Fruit fly (Drosophila melanogaster): Measurements from ENCODE around the gene per.

The per gene

DNA sequence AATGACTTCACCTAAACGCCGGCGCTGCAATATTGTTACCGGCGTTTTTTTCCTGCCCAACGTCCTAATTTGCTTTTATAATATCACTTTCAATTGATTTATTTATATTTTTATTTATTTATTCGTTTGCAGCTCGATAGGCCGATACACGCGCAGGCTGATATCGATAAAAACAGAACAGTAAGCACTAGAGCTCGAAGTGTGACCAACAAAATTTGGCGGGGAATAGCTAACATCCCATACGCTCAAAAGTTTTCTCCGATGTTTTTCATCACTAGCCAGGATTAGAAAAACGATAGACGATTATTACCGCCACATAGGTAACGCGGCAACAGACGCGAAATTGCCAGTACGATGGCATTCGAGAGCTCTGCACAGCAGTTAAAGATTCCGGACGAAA, 28.4 kb downstream of the per start, which contains the start of the genes CG2685 and CG2694 (continued):
- no peak for TF ChIP-seq Adf1 (GFP tag; IDR thresholded peaks at IDR 0.05)
- TF ChIP-seq unpg (GFP tag; optimal IDR thresholded peaks at IDR 0.05): no peak
- no peak for TF ChIP-seq sens (GFP tag)
- no peak for TF ChIP-seq HHEX (GFP tag; optimal IDR thresholded peaks at IDR 0.05)
- TF ChIP-seq sim (GFP tag; IDR thresholded peaks at IDR 0.05): no peak
- no peak for TF ChIP-seq NC2β (GFP tag; optimal IDR thresholded peaks at IDR 0.05)
- no peak for TF ChIP-seq CG7987 (GFP tag; optimal IDR thresholded peaks at IDR 0.05)
- no peak for TF ChIP-seq Nf-YC (tag; optimal IDR thresholded peaks at IDR 0.05)
- peak; percentile 5 for TF ChIP-seq phol (tag; optimal IDR thresholded peaks at IDR 0.05)
- no peak for TF ChIP-seq Hmr (GFP tag; optimal IDR thresholded peaks at IDR 0.05)
- TF ChIP-seq CG10565 (GFP tag; optimal IDR thresholded peaks at IDR 0.05): no peak
- TF ChIP-seq Fer3 (tag; optimal IDR thresholded peaks at IDR 0.05): no peak
- TF ChIP-seq maf-S (GFP tag; optimal IDR thresholded peaks at IDR 0.05): no peak
- peak; percentile 48 for TF ChIP-seq CG2116 (GFP tag; optimal IDR thresholded peaks at IDR 0.05)
- no peak for TF ChIP-seq jumu (GFP tag; optimal IDR thresholded peaks at IDR 0.05)
- TF ChIP-seq CG13775 (GFP tag; optimal IDR thresholded peaks at IDR 0.05): no peak
- peak; percentile 30 for TF ChIP-seq CG2120 (GFP tag; optimal IDR thresholded peaks at IDR 0.05)
- TF ChIP-seq CG10274 (GFP tag; optimal IDR thresholded peaks at IDR 0.05): no peak
- no peak for TF ChIP-seq CG12769 (tag; optimal IDR thresholded peaks at IDR 0.05)
- peak; percentile 67; the same call in 3 of the 4 replicates for TF ChIP-seq Dll (GFP tag; IDR thresholded peaks at IDR 0.05; ENCODE audit: partially characterized antibody)
- no peak for TF ChIP-seq ap (GFP tag; IDR thresholded peaks at IDR 0.05)
- TF ChIP-seq CG6254 (GFP tag; optimal IDR thresholded peaks at IDR 0.05): no peak
- no peak for TF ChIP-seq pnt (GFP tag; optimal IDR thresholded peaks at IDR 0.05)
- no peak for TF ChIP-seq z (GFP tag; IDR thresholded peaks at IDR 0.05)
- no peak for TF ChIP-seq otp (GFP tag; IDR thresholded peaks at IDR 0.05)
- no peak for TF ChIP-seq CG1233 (GFP tag; optimal IDR thresholded peaks at IDR 0.05)
- no peak for TF ChIP-seq nau (GFP tag; optimal IDR thresholded peaks at IDR 0.05)
- TF ChIP-seq Ptx1 (GFP tag; IDR thresholded peaks at IDR 0.05): no peak
- TF ChIP-seq fd102C (GFP tag; optimal IDR thresholded peaks at IDR 0.05): no peak
- TF ChIP-seq sima (GFP tag; optimal IDR thresholded peaks at IDR 0.05): no peak
- no peak for TF ChIP-seq CG10979 (tag; optimal IDR thresholded peaks at IDR 0.05)
- no peak for TF ChIP-seq Side (GFP tag; optimal IDR thresholded peaks at IDR 0.05)
- no peak for TF ChIP-seq Fer1 (GFP tag; optimal IDR thresholded peaks at IDR 0.05)
- TF ChIP-seq CG8478 (optimal IDR thresholded peaks at IDR 0.05): no peak
- no peak for TF ChIP-seq CG8089 (GFP tag; optimal IDR thresholded peaks at IDR 0.05)
- TF ChIP-seq sc (optimal IDR thresholded peaks at IDR 0.05): no peak
- no peak for TF ChIP-seq sc (GFP tag; optimal IDR thresholded peaks at IDR 0.05)
- no peak for TF ChIP-seq ssp (GFP tag; IDR thresholded peaks at IDR 0.05)
- peak; percentile 42 for TF ChIP-seq Ets65A (GFP tag)
- TF ChIP-seq wek (GFP tag; optimal IDR thresholded peaks at IDR 0.05): no peak
- TF ChIP-seq lbe (GFP tag; optimal IDR thresholded peaks at IDR 0.05): no peak
- TF ChIP-seq Rfx (GFP tag; IDR thresholded peaks at IDR 0.05): peak; percentile 33; the same call in 1 of the 2 replicates
- no peak for TF ChIP-seq tup (GFP tag; optimal IDR thresholded peaks at IDR 0.05)
- TF ChIP-seq Deaf1 (tag; optimal IDR thresholded peaks at IDR 0.05): no peak
- TF ChIP-seq CG9609 (GFP tag; optimal IDR thresholded peaks at IDR 0.05): no peak
- TF ChIP-seq CG14050 (GFP tag; IDR thresholded peaks at IDR 0.05): no peak
- no peak for TF ChIP-seq dati (GFP tag; IDR thresholded peaks at IDR 0.05)
- no peak for TF ChIP-seq btn (GFP tag; optimal IDR thresholded peaks at IDR 0.05)
- TF ChIP-seq E2f2 (GFP tag; IDR thresholded peaks at IDR 0.05): peak; percentile 75
- peak; percentile 75 for TF ChIP-seq unc-4 (GFP tag; IDR thresholded peaks at IDR 0.05; ENCODE audit: partially characterized antibody)
- no peak for TF ChIP-seq Oli (tag; optimal IDR thresholded peaks at IDR 0.05)
- peak; percentile 83 for TF ChIP-seq Bgb (GFP tag; IDR thresholded peaks at IDR 0.05; ENCODE audit: partially characterized antibody)
- TF ChIP-seq cad (GFP tag; optimal IDR thresholded peaks at IDR 0.05): no peak

Measured in whole organism, embryonic.